Fruit fly (Drosophila melanogaster): Measurements from ENCODE around the gene MAGE.

DNA sequence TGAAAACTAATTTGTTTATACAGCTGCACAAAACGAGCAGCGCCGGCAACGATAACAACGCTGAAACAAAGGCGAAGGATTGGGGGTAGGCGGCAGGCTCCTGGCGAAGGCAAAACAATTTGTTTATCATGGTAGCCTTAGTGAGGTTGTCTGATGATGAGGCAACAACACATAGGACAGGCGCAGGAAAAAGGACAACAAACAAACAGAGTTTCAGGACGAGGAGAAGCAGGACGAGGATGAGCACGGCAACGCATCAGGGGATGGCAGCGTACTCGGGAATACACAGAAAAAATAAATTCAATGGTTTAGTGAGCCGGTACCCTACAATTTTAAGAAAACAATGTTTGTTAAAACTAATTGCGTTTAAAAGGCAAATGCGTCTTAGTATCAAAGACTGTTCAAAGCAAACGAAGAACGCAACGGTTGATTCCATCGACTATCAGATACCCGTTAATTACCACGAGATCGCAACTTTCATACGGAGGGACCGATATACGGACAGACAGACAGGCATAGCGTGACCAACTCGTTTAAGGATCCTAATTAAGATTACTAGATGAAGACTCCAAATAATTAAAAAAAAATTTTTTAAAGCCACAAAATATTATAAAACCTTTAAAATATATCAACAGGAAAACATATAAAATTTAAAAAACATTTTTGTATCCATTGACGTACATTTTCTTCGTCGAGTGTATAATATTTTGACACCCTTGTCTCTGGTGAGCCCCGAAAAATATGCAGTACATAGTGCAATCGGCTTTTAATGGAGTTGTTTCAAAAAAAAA is 20.1 kb downstream of the MAGE start:
- no peak for TF ChIP-seq Ets98B (GFP tag; IDR thresholded peaks at IDR 0.05)
- TF ChIP-seq CG34367 (tag; optimal IDR thresholded peaks at IDR 0.05), result no peak
- TF ChIP-seq CG12605 (GFP tag; IDR thresholded peaks at IDR 0.05), result no peak
- TF ChIP-seq rn (GFP tag; IDR thresholded peaks at IDR 0.05), result no peak
- TF ChIP-seq CG14655 (GFP tag; optimal IDR thresholded peaks at IDR 0.05), result no peak
- no peak for TF ChIP-seq CG17806 (tag; optimal IDR thresholded peaks at IDR 0.05)
- no peak for TF ChIP-seq Pif1B (GFP tag; optimal IDR thresholded peaks at IDR 0.05)
- no peak for TF ChIP-seq gl (tag; optimal IDR thresholded peaks at IDR 0.05)
- TF ChIP-seq EcR (GFP tag; optimal IDR thresholded peaks at IDR 0.05), result no peak
- no peak for TF ChIP-seq CG4496 (GFP tag; IDR thresholded peaks at IDR 0.05)
- no peak for TF ChIP-seq CG32121 (GFP tag; IDR thresholded peaks at IDR 0.05)
- no peak for TF ChIP-seq Pif1A (GFP tag; optimal IDR thresholded peaks at IDR 0.05)
- TF ChIP-seq CG15710 (tag; optimal IDR thresholded peaks at IDR 0.05), result no peak
- no peak for TF ChIP-seq CG8301 (tag; optimal IDR thresholded peaks at IDR 0.05)
